Worm (Caenorhabditis elegans) whole organism, L3 larva: ENCODE measurements around the gene T27E7.1.

Source experiments
- R02D3.7 ChIP-seq: fragments of 150-350 bp; optimal IDR thresholded peaks from 2 replicates; lab custom pipeline; 2014; ENCODE audit warnings: missing biosample characterization, missing genetic modification characterization
- ZK546.5 ChIP-seq: sonication (generic microtip); optimal IDR thresholded peaks from 2 replicates; lab custom pipeline; 2017; ENCODE audit warnings: missing biosample characterization, missing genetic modification characterization
- ama-1 ChIP-seq: fragments of 150-350 bp; optimal IDR thresholded peaks from 2 replicates; lab custom pipeline; 2018
- ceh-16 ChIP-seq: sonication (generic microtip); optimal IDR thresholded peaks from 2 replicates; lab custom pipeline; 2017; ENCODE audit warnings: missing biosample characterization, missing genetic modification characterization
- ceh-28 ChIP-seq: fragments of 150-350 bp; optimal IDR thresholded peaks from 2 replicates; lab custom pipeline; 2014; ENCODE audit warnings: missing biosample characterization, missing genetic modification reagents, missing genetic modification characterization
- ceh-82 ChIP-seq: fragments of 150-350 bp; optimal IDR thresholded peaks from 2 replicates; lab custom pipeline; 2014; ENCODE audit warnings: missing biosample characterization, missing genetic modification characterization
- ceh-9 ChIP-seq: sonication (generic microtip); optimal IDR thresholded peaks from 2 replicates; lab custom pipeline; 2018; ENCODE audit warnings: missing biosample characterization, missing genetic modification characterization
- daf-12 ChIP-seq: fragments of 150-350 bp; optimal IDR thresholded peaks from 2 replicates; lab custom pipeline; 2014; ENCODE audit warnings: missing biosample characterization, missing genetic modification reagents, missing genetic modification characterization
- egl-27 ChIP-seq: sonication (generic microtip); optimal IDR thresholded peaks from 4 replicates; lab custom pipeline; 2017; ENCODE audit warnings: missing biosample characterization, missing genetic modification reagents, missing genetic modification characterization
- egl-5 ChIP-seq: fragments of 150-350 bp; optimal IDR thresholded peaks from 2 replicates; lab custom pipeline; 2017; ENCODE audit warnings: missing biosample characterization, missing genetic modification reagents, missing genetic modification characterization, inconsistent platforms
- elt-1 ChIP-seq: fragments of 150-350 bp; optimal IDR thresholded peaks from 2 replicates; lab custom pipeline; 2014; ENCODE audit warnings: missing biosample characterization, missing genetic modification characterization
- elt-2 ChIP-seq: sonication (generic microtip); optimal IDR thresholded peaks from 2 replicates; lab custom pipeline; 2016; ENCODE audit warnings: missing genetic modification reagents, mild to moderate bottlenecking, missing genetic modification characterization, missing compliant biosample characterization
- elt-3 ChIP-seq, 3 experiments: fragments of 150-350 bp in 1 of 3; sonication (generic microtip) in 2 of 3; optimal IDR thresholded peaks; 2 replicates in 2 of 3; 4 replicates in 1 of 3; lab custom pipeline; 2014 to 2017; ENCODE audit warnings: missing biosample characterization in 3 of 3, missing genetic modification characterization in 3 of 3
- eor-1 ChIP-seq, 2 experiments: fragments of 150-350 bp; optimal IDR thresholded peaks; 2 replicates each; lab custom pipeline; 2014 to 2018; ENCODE audit warnings: missing biosample characterization in 2 of 2, missing genetic modification characterization in 2 of 2
- fkh-10 ChIP-seq: sonication (generic microtip); optimal IDR thresholded peaks from 2 replicates; lab custom pipeline; 2017; ENCODE audit warnings: missing biosample characterization, missing genetic modification reagents, missing genetic modification characterization
- fos-1 ChIP-seq: fragments of 150-350 bp; optimal IDR thresholded peaks from 2 replicates; lab custom pipeline; 2014; ENCODE audit warnings: missing biosample characterization, missing genetic modification characterization
- hmg-11 ChIP-seq: sonication (generic microtip); optimal IDR thresholded peaks from 2 replicates; lab custom pipeline; 2016; ENCODE audit warnings: missing genetic modification characterization, missing compliant biosample characterization
- jun-1 ChIP-seq: fragments of 150-350 bp; optimal IDR thresholded peaks from 2 replicates; lab custom pipeline; 2014; ENCODE audit warnings: missing biosample characterization, missing genetic modification reagents, missing genetic modification characterization
- lin-15B ChIP-seq: fragments of 150-350 bp; optimal IDR thresholded peaks from 2 replicates; lab custom pipeline; 2014; ENCODE audit warnings: missing biosample characterization, missing genetic modification characterization
- lsy-12 ChIP-seq: sonication (generic microtip); optimal IDR thresholded peaks from 2 replicates; lab custom pipeline; 2016; ENCODE audit warnings: mild to moderate bottlenecking, missing genetic modification characterization, missing compliant biosample characterization
- mml-1 ChIP-seq: fragments of 150-350 bp; sonication (generic microtip); optimal IDR thresholded peaks from 3 replicates; lab custom pipeline; 2014; ENCODE audit warnings: missing biosample characterization, missing genetic modification characterization
- nhr-11 ChIP-seq: fragments of 150-350 bp; optimal IDR thresholded peaks from 2 replicates; lab custom pipeline; 2014; ENCODE audit warnings: missing biosample characterization, missing genetic modification characterization
- nhr-12 ChIP-seq: fragments of 150-350 bp; optimal IDR thresholded peaks from 2 replicates; lab custom pipeline; 2014; ENCODE audit warnings: missing biosample characterization, missing genetic modification characterization
- nhr-25 ChIP-seq: sonication (generic microtip); optimal IDR thresholded peaks from 2 replicates; lab custom pipeline; 2017; ENCODE audit warnings: missing biosample characterization, missing genetic modification characterization
- nhr-43 ChIP-seq: sonication (generic microtip); optimal IDR thresholded peaks from 2 replicates; lab custom pipeline; 2016; ENCODE audit warnings: mild to moderate bottlenecking, missing genetic modification characterization, missing compliant biosample characterization; ENCODE audit not compliant: poor library complexity, severe bottlenecking
- nhr-77 ChIP-seq: fragments of 150-350 bp; optimal IDR thresholded peaks from 2 replicates; lab custom pipeline; 2014; ENCODE audit warnings: missing biosample characterization, missing genetic modification characterization
- pha-4 ChIP-seq: fragments of 150-350 bp; optimal IDR thresholded peaks from 2 replicates; lab custom pipeline; 2014; ENCODE audit warnings: missing biosample characterization, missing genetic modification reagents, missing genetic modification characterization
- pqm-1 ChIP-seq: fragments of 150-350 bp; optimal IDR thresholded peaks from 2 replicates; lab custom pipeline; 2017; ENCODE audit warnings: missing biosample characterization, missing genetic modification characterization, inconsistent platforms
- sea-2 ChIP-seq: fragments of 150-350 bp; sonication (generic microtip); optimal IDR thresholded peaks from 4 replicates; lab custom pipeline; 2014; ENCODE audit warnings: missing biosample characterization, missing genetic modification reagents, missing genetic modification characterization
- skn-1 ChIP-seq: fragments of 150-350 bp; optimal IDR thresholded peaks from 2 replicates; lab custom pipeline; 2014; ENCODE audit warnings: missing biosample characterization, missing genetic modification characterization
- snpc-4 ChIP-seq: fragments of 150-350 bp; optimal IDR thresholded peaks from 2 replicates; lab custom pipeline; 2014; ENCODE audit warnings: missing biosample characterization, missing genetic modification characterization
- tbx-2 ChIP-seq: sonication (generic microtip); optimal IDR thresholded peaks from 2 replicates; lab custom pipeline; 2016; ENCODE audit warnings: mild to moderate bottlenecking, missing genetic modification characterization, missing compliant biosample characterization
- ztf-11 ChIP-seq: fragments of 150-350 bp; optimal IDR thresholded peaks from 2 replicates; lab custom pipeline; 2014; ENCODE audit warnings: missing biosample characterization, missing genetic modification characterization
- ztf-4 ChIP-seq: fragments of 150-350 bp; optimal IDR thresholded peaks from 2 replicates; lab custom pipeline; 2014; ENCODE audit warnings: missing biosample characterization, missing genetic modification characterization

Gene T27E7.1

ce11 chrIV:14525272-14526162 lies 6.0 kb downstream of the T27E7.1 start:
- peak; percentile 53 for TF ChIP-seq snpc-4

- TF ChIP-seq lsy-12 (tag; lab: Kevin White, UChicago) (no peak), pqm-1 (tag; lab: Kevin White, UChicago) (no peak), nhr-25 (tag; lab: Kevin White, UChicago) (no peak), jun-1 (no peak), ceh-9 (no peak), snpc-4 (no peak), nhr-43 (no peak), ama-1 (lab: Kevin White, UChicago) (no peak), nhr-77 (tag; lab: Kevin White, UChicago) (no peak), ceh-28 (tag; lab: Kevin White, UChicago) (no peak)
These were observed 9.2 kb downstream of the T27E7.1 start, which contains the start of gene T27E7.3 for ce11 chrIV:14528718-14529117. TSS of gene T27E7.3 (plus strand) at chrIV:14529018.

DNA sequence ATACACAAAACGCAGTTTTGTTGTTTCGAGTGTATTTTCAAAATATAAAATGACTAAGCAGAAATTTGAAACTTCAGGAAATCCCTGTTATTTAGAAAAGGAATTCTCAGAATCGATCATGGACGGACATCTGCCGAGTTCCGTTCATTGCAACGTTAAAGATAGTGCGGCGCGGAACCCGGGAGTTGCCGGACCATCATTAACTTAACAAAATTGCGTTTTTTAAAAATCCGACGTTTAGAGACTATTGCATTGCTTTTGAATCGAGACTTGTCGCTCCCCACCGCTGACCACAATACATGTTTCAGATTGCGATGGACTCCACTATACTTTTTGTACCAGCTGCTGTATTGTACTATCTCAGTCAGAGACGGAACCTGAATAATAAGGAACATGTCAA lies 10.5 kb downstream of the T27E7.1 start:
- TF ChIP-seq hmg-11 (tag; lab: Kevin White, UChicago) (no peak), ceh-16 (tag; lab: Kevin White, UChicago) (no peak), lin-15B (tag; lab: Kevin White, UChicago) (no peak), R02D3.7 (tag; lab: Kevin White, UChicago) (no peak), pha-4 (tag; lab: Kevin White, UChicago) (no peak), ceh-28 (tag; lab: Kevin White, UChicago) (no peak), elt-3 (tag; optimal IDR thresholded peaks at IDR 0.05; lab: Kevin White, UChicago) (no peak), fkh-10 (GFP tag; lab: Kevin White, UChicago) (no peak), ztf-4 (no peak)

ce11 chrIV:14532366-14532765 lies 12.8 kb downstream of the T27E7.1 start:
- TF ChIP-seq fkh-10 (GFP tag; lab: Kevin White, UChicago) = no peak
- TF ChIP-seq ZK546.5 = no peak
- no peak for TF ChIP-seq nhr-11
- TF ChIP-seq egl-27 (tag; lab: Kevin White, UChicago) = no peak
- no peak for TF ChIP-seq fos-1 (tag; lab: Kevin White, UChicago)
- TF ChIP-seq jun-1 = no peak
- no peak for TF ChIP-seq egl-5
- no peak for TF ChIP-seq skn-1 (tag; lab: Kevin White, UChicago)

- TF ChIP-seq nhr-25 (tag; lab: Kevin White, UChicago) = no peak
- TF ChIP-seq sea-2 (GFP tag; lab: Kevin White, UChicago) = no peak
- no peak for TF ChIP-seq elt-2 (tag; lab: Kevin White, UChicago)
- no peak for TF ChIP-seq jun-1
- no peak for TF ChIP-seq pqm-1 (tag; lab: Kevin White, UChicago)
- TF ChIP-seq ceh-82 = no peak
- TF ChIP-seq elt-1 (tag; lab: Kevin White, UChicago) = no peak
- no peak for TF ChIP-seq nhr-12 (tag; lab: Kevin White, UChicago)
- TF ChIP-seq mml-1 = no peak
- TF ChIP-seq lin-15B (tag; lab: Kevin White, UChicago) = no peak
- no peak for TF ChIP-seq skn-1 (tag; lab: Kevin White, UChicago)
- no peak for TF ChIP-seq egl-27 (tag; lab: Kevin White, UChicago)
- TF ChIP-seq ZK546.5 = no peak
- TF ChIP-seq ceh-16 (tag; lab: Kevin White, UChicago) = no peak
- TF ChIP-seq ztf-11 = no peak
These were observed 15.4 kb downstream of the T27E7.1 start, which contains the start of gene T27E7.4 for ce11 chrIV:14534967-14535366. TSS of gene T27E7.4 (minus strand) at chrIV:14535067.

ce11 chrIV:14536911-14537310 lies 17.4 kb downstream of the T27E7.1 start, which contains the start of gene T27E7.5:
TSS of gene T27E7.5 (plus strand) at chrIV:14537163.
- TF ChIP-seq daf-12 (tag; lab: Kevin White, UChicago) (no peak), tbx-2 (tag; lab: Kevin White, UChicago) (no peak), eor-1 (tag; optimal IDR thresholded peaks at IDR 0.05; lab: Kevin White, UChicago) (no peak), pqm-1 (tag; lab: Kevin White, UChicago) (no peak), sea-2 (GFP tag; lab: Kevin White, UChicago) (no peak)
